Worm (Caenorhabditis elegans) whole organism, L4 larva: ENCODE measurements around the gene Y39F10A.1.

ENCODE experiments used
- ama-1 ChIP-seq: fragments of 150-350 bp; optimal IDR thresholded peaks from 2 replicates; lab custom pipeline; 2014; ENCODE audit warnings: inconsistent platforms, mixed read lengths
- egl-27 ChIP-seq: sonication (generic microtip); optimal IDR thresholded peaks from 3 replicates; lab custom pipeline; 2017; ENCODE audit warnings: missing biosample characterization, missing genetic modification reagents, missing genetic modification characterization
- fkh-10 ChIP-seq: fragments of 150-350 bp; optimal IDR thresholded peaks from 2 replicates; lab custom pipeline; 2014; ENCODE audit warnings: missing biosample characterization, missing genetic modification reagents, missing genetic modification characterization
- hmg-1.1 ChIP-seq: fragments of 200-800 bp; sonication (Bioruptor generic); IDR thresholded peaks from 2 replicates; pipeline ENCODE4 v1.3.6; 2022; ENCODE audit warnings: missing genetic modification reagents, missing genetic modification characterization, missing compliant biosample characterization
- lin-15B ChIP-seq: fragments of 150-350 bp; sonication (generic microtip); optimal IDR thresholded peaks from 3 replicates; lab custom pipeline; 2014; ENCODE audit warnings: missing biosample characterization, missing genetic modification characterization
- mxl-2 ChIP-seq: fragments of 200-800 bp; sonication (Bioruptor generic); conservative IDR thresholded peaks from 2 replicates; pipeline ENCODE4 v1.3.6; 2022; ENCODE audit warnings: missing genetic modification reagents, missing genetic modification characterization, missing compliant biosample characterization
- nhr-25 ChIP-seq: sonication (generic microtip); optimal IDR thresholded peaks from 2 replicates; lab custom pipeline; 2017; ENCODE audit warnings: missing genetic modification characterization, mild to moderate bottlenecking, missing compliant biosample characterization, antibody characterized with exemption, moderate library complexity, borderline replicate concordance; ENCODE audit not compliant: insufficient read depth
- nhr-42 ChIP-seq: fragments of 200-800 bp; sonication (Bioruptor generic); IDR thresholded peaks from 2 replicates; pipeline ENCODE4 v1.3.6; 2022; ENCODE audit warnings: missing genetic modification characterization, missing compliant biosample characterization
- rbr-2 ChIP-seq: sonication (generic microtip); optimal IDR thresholded peaks from 2 replicates; lab custom pipeline; 2016; ENCODE audit warnings: missing genotype, missing genetic modification characterization, missing compliant biosample characterization
- unc-62 ChIP-seq, 3 experiments: fragments of 150-350 bp in 1 of 3; sonication (generic microtip); optimal IDR thresholded peaks in 2 of 3; peaks in 1 of 3; 1 replicate in 1 of 3; 2 replicates in 2 of 3; lab custom pipeline; 2014 to 2017; ENCODE audit warnings: missing biosample characterization in 3 of 3, missing genetic modification characterization in 3 of 3, missing genetic modification reagents in 3 of 3, missing genotype in 1 of 3

ce11 chrII:753469-753868 lies 21.7 kb upstream of the Y39F10A.1 start:
- TF ChIP-seq ama-1 (no peak), unc-62 (GFP tag; optimal IDR thresholded peaks at IDR 0.05 in 1 of 2; lab: Kevin White, UChicago) (no peak), unc-62 (tag; optimal IDR thresholded peaks at IDR 0.05; lab: Kevin White, UChicago) (no peak), mxl-2 (no peak), nhr-25 (no peak), hmg-1.1 (GFP tag; lab: Robert Waterston, UW) (no peak), egl-27 (tag; lab: Kevin White, UChicago) (no peak), nhr-42 (GFP tag; lab: Robert Waterston, UW) (no peak), lin-15B (tag; lab: Kevin White, UChicago) (no peak), rbr-2 (tag; lab: Kevin White, UChicago) (no peak), fkh-10 (GFP tag; lab: Kevin White, UChicago) (no peak)
